Worm (Caenorhabditis elegans) whole organism, young adult: Measurements from ENCODE around the gene srz-44.
"Not testable (repeated sequence)": the region's sequence is repeated elsewhere in the genome, so short reads cannot be mapped to it uniquely, and the experiment has no call there.

Experiments
- F57A8.1 ChIP-seq: fragments of 200-800 bp; sonication (Bioruptor generic); optimal IDR thresholded peaks from 2 replicates; lab custom pipeline; 2018; ENCODE audit warnings: mild to moderate bottlenecking, missing genetic modification characterization, moderate library complexity, missing compliant biosample characterization
- T26A5.8 ChIP-seq: sonication (generic microtip); optimal IDR thresholded peaks from 2 replicates; lab custom pipeline; 2016; ENCODE audit warnings: missing genetic modification characterization, missing compliant biosample characterization
- ama-1 ChIP-seq, 3 experiments: fragments of 150-350 bp in 1 of 3; sonication (generic microtip) in 2 of 3; optimal IDR thresholded peaks; 2 replicates each; lab custom pipeline; 2014 to 2018; ENCODE audit warnings: missing biosample characterization in 2 of 3, missing genetic modification characterization in 2 of 3, missing genetic modification reagents in 2 of 3
- attf-6 ChIP-seq: fragments of 200-800 bp; sonication (Bioruptor generic); IDR thresholded peaks from 2 replicates; pipeline ENCODE4 v1.3.6; 2022; ENCODE audit warnings: missing genetic modification reagents, missing genetic modification characterization, missing compliant biosample characterization
- egl-18 ChIP-seq: fragments of 200-800 bp; sonication (Bioruptor generic); IDR thresholded peaks from 2 replicates; pipeline ENCODE4 v1.3.6; 2022; ENCODE audit warnings: missing genetic modification reagents, missing genetic modification characterization, missing compliant biosample characterization
- hlh-12 ChIP-seq: sonication (generic microtip); optimal IDR thresholded peaks from 2 replicates; lab custom pipeline; 2016; ENCODE audit warnings: missing genetic modification characterization, missing compliant biosample characterization
- lin-35 ChIP-seq, 3 experiments: fragments of 150-350 bp in 2 of 3; sonication (generic microtip) in 1 of 3; optimal IDR thresholded peaks; 2 replicates each; lab custom pipeline; 2014 to 2018; ENCODE audit warnings: missing biosample characterization in 3 of 3, missing genetic modification characterization in 3 of 3, missing genetic modification reagents in 3 of 3
- lsl-1 ChIP-seq: fragments of 200-800 bp; sonication (Bioruptor generic); optimal IDR thresholded peaks from 2 replicates; lab custom pipeline; 2018; ENCODE audit warnings: mild to moderate bottlenecking, missing genetic modification characterization, moderate library complexity, missing compliant biosample characterization
- unc-130 ChIP-seq: sonication (generic microtip); optimal IDR thresholded peaks from 2 replicates; lab custom pipeline; 2016; ENCODE audit warnings: missing genetic modification reagents, missing genetic modification characterization, missing compliant biosample characterization
- zim-3 ChIP-seq: sonication (generic microtip); optimal IDR thresholded peaks from 2 replicates; lab custom pipeline; 2017; ENCODE audit warnings: mild to moderate bottlenecking, missing genetic modification characterization, moderate library complexity, missing compliant biosample characterization
- ztf-26 ChIP-seq: sonication (generic microtip); optimal IDR thresholded peaks from 2 replicates; lab custom pipeline; 2017; ENCODE audit warnings: missing genetic modification characterization, missing compliant biosample characterization

ce11 chrV:15643192-15643591 lies 4.4 kb upstream of the srz-44 start, which contains the start of gene C55A1.4:
- not testable (repeated sequence) for TF ChIP-seq egl-18 (GFP tag; lab: Robert Waterston, UW); unc-130 (GFP tag; lab: Kevin White, UChicago); F57A8.1 (GFP tag; lab: Kevin White, UChicago); ama-1 (optimal IDR thresholded peaks at IDR 0.05; lab: Kevin White, UChicago); ama-1 (GFP tag; optimal IDR thresholded peaks at IDR 0.05; lab: Kevin White, UChicago); attf-6 (GFP tag; lab: Robert Waterston, UW); lsl-1 (GFP tag; lab: Kevin White, UChicago); lin-35 (GFP tag; optimal IDR thresholded peaks at IDR 0.05; lab: Kevin White, UChicago); T26A5.8 (tag; lab: Kevin White, UChicago); zim-3 (tag; lab: Kevin White, UChicago); ztf-26; hlh-12 (tag; lab: Kevin White, UChicago)
